Worm (Caenorhabditis elegans): ENCODE results near the gene rib-2.

rib-2 gene

DNA sequence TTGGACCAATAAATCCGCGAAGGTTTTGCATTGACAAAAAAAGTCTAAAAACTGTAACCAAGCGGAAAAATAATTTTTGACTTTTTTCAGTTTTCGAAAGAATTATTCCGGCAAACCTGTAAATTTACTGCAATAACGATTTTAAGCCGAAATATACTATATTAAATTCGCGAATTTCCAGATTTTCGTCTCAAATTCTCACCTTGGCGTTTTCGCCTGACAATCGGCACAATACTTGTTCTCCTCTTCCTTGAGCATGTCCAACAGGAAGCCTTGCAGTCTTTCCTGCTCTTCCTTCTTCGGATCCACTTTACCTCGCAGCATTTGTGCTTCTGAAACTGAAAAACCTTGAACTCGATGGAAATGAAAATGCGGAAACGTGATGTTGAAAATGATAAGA, 3.2 kb upstream of the rib-2 start, which contains the start of gene smap-1:
Gene smap-1, minus strand, starts transcription at position 338 of the 400 bp plus-strand sequence.
- TF ChIP-seq crh-2 (tag; optimal IDR thresholded peaks at IDR 0.05), result no peak
- no peak for TF ChIP-seq nhr-6 (tag; optimal IDR thresholded peaks at IDR 0.05)
- TF ChIP-seq nhr-21 (tag; optimal IDR thresholded peaks at IDR 0.05), result no peak
- TF ChIP-seq fos-1 (tag; optimal IDR thresholded peaks at IDR 0.05), result no peak
- TF ChIP-seq sma-3 (GFP tag; optimal IDR thresholded peaks at IDR 0.05), result no peak
- no peak for TF ChIP-seq nhr-12 (tag; optimal IDR thresholded peaks at IDR 0.05)
- no peak for TF ChIP-seq Y55F3AM.14 (GFP tag; optimal IDR thresholded peaks at IDR 0.05)
- TF ChIP-seq elt-1 (tag; optimal IDR thresholded peaks at IDR 0.05), result no peak
- TF ChIP-seq nhr-129 (tag; optimal IDR thresholded peaks at IDR 0.05), result no peak
- no peak for TF ChIP-seq lsy-2 (tag; optimal IDR thresholded peaks at IDR 0.05)
- no peak for TF ChIP-seq ztf-1 (GFP tag; conservative IDR thresholded peaks at IDR 0.05)
- TF ChIP-seq mdl-1 (tag; optimal IDR thresholded peaks at IDR 0.05), result no peak
- no peak for TF ChIP-seq F13H6.1 (tag; optimal IDR thresholded peaks at IDR 0.05)
- TF ChIP-seq R02D3.7 (tag; optimal IDR thresholded peaks at IDR 0.05), result no peak

ce11 chrIII:10739902-10740301, 2.7 kb upstream of the rib-2 start:
- TF ChIP-seq ama-1 (optimal IDR thresholded peaks at IDR 0.05) (peak; percentile 54), aly-2 (tag; optimal IDR thresholded peaks at IDR 0.05) (no peak), lin-39 (tag; optimal IDR thresholded peaks at IDR 0.05) (no peak), R02D3.7 (tag; optimal IDR thresholded peaks at IDR 0.05) (no peak), Y55F3AM.14 (GFP tag; optimal IDR thresholded peaks at IDR 0.05) (peak; percentile 8), nhr-77 (tag; optimal IDR thresholded peaks at IDR 0.05) (no peak), lin-13 (GFP tag; optimal IDR thresholded peaks at IDR 0.05) (peak; percentile 9), dmd-4 (tag; optimal IDR thresholded peaks at IDR 0.05) (no peak), F13H6.1 (tag; optimal IDR thresholded peaks at IDR 0.05) (peak; percentile 50), alr-1 (tag; optimal IDR thresholded peaks at IDR 0.05) (no peak), unc-62 (GFP tag; optimal IDR thresholded peaks at IDR 0.05) (no peak), lsy-2 (tag; optimal IDR thresholded peaks at IDR 0.05) (peak; percentile 37 to 64), gmeb-1 (tag; optimal IDR thresholded peaks at IDR 0.05) (no peak), elt-1 (tag; optimal IDR thresholded peaks at IDR 0.05) (no peak), nhr-21 (tag; optimal IDR thresholded peaks at IDR 0.05) (no peak), fos-1 (tag; optimal IDR thresholded peaks at IDR 0.05) (peak; percentile 25), nhr-10 (tag; optimal IDR thresholded peaks at IDR 0.05) (no peak), unc-55 (GFP tag; optimal IDR thresholded peaks at IDR 0.05) (peak; percentile 64), mbf-1 (tag; optimal IDR thresholded peaks at IDR 0.05) (no peak), sma-9 (GFP tag; optimal IDR thresholded peaks at IDR 0.05) (peak; percentile 20), sma-9 (tag; optimal IDR thresholded peaks at IDR 0.05) (no peak), nhr-129 (tag; optimal IDR thresholded peaks at IDR 0.05) (peak; percentile 38), nhr-11 (tag; optimal IDR thresholded peaks at IDR 0.05) (no peak), nhr-25 (tag; optimal IDR thresholded peaks at IDR 0.05) (peak; percentile 6), nhr-237 (tag; optimal IDR thresholded peaks at IDR 0.05) (no peak), skn-1 (tag; optimal IDR thresholded peaks at IDR 0.05) (no peak), nhr-12 (tag; optimal IDR thresholded peaks at IDR 0.05) (no peak), blmp-1 (tag; optimal IDR thresholded peaks at IDR 0.05; ENCODE audit: insufficient read depth) (no peak), elt-3 (tag; optimal IDR thresholded peaks at IDR 0.05) (no peak), ceh-16 (tag; optimal IDR thresholded peaks at IDR 0.05) (no peak), ztf-11 (tag; optimal IDR thresholded peaks at IDR 0.05) (no peak), mab-5 (tag; optimal IDR thresholded peaks at IDR 0.05) (no peak), sma-3 (GFP tag; optimal IDR thresholded peaks at IDR 0.05) (no peak), egl-27 (tag; optimal IDR thresholded peaks at IDR 0.05) (peak; percentile 3), ZK546.5 (tag; optimal IDR thresholded peaks at IDR 0.05) (no peak), unc-39 (tag; optimal IDR thresholded peaks at IDR 0.05) (no peak), nhr-6 (tag; optimal IDR thresholded peaks at IDR 0.05) (no peak), crh-2 (tag; optimal IDR thresholded peaks at IDR 0.05) (peak; percentile 86), ztf-1 (GFP tag; conservative IDR thresholded peaks at IDR 0.05) (no peak), snpc-4 (tag; optimal IDR thresholded peaks at IDR 0.05) (no peak), mdl-1 (tag; optimal IDR thresholded peaks at IDR 0.05) (peak in 1 of 2 experiments; percentile 0), ceh-82 (tag; optimal IDR thresholded peaks at IDR 0.05) (no peak), lin-11 (tag; optimal IDR thresholded peaks at IDR 0.05) (no peak), zag-1 (tag; optimal IDR thresholded peaks at IDR 0.05) (no peak), nhr-23 (tag; optimal IDR thresholded peaks at IDR 0.05) (no peak), ztf-4 (tag; optimal IDR thresholded peaks at IDR 0.05) (no peak), C34F6.9 (tag; optimal IDR thresholded peaks at IDR 0.05) (peak; percentile 82), peb-1 (tag; optimal IDR thresholded peaks at IDR 0.05) (no peak), sem-4 (tag; optimal IDR thresholded peaks at IDR 0.05) (no peak)
